Worm (Caenorhabditis elegans) whole organism, L1 larva: Measurements from ENCODE around the gene dpy-6.

ENCODE experiments used
- C16A3.4 ChIP-seq: fragments of 150-350 bp; optimal IDR thresholded peaks from 2 replicates; lab custom pipeline; 2014; ENCODE audit warnings: missing biosample characterization, missing genetic modification characterization
- aha-1 ChIP-seq: fragments of 150-350 bp; optimal IDR thresholded peaks from 2 replicates; lab custom pipeline; 2014; ENCODE audit warnings: missing biosample characterization, missing genetic modification characterization
- alr-1 ChIP-seq: fragments of 200-800 bp; sonication (Bioruptor generic); optimal IDR thresholded peaks from 2 replicates; lab custom pipeline; 2018; ENCODE audit warnings: borderline replicate concordance, mild to moderate bottlenecking, missing genetic modification characterization, missing compliant biosample characterization
- aly-2 ChIP-seq: fragments of 150-350 bp; optimal IDR thresholded peaks from 2 replicates; lab custom pipeline; 2014; ENCODE audit warnings: missing biosample characterization, missing genetic modification characterization
- ama-1 ChIP-seq: fragments of 150-350 bp; optimal IDR thresholded peaks from 2 replicates; lab custom pipeline; 2014
- ceh-8 ChIP-seq: fragments of 200-800 bp; sonication (Bioruptor generic); optimal IDR thresholded peaks from 2 replicates; lab custom pipeline; 2018; ENCODE audit warnings: mild to moderate bottlenecking, missing genetic modification characterization, moderate library complexity, missing compliant biosample characterization
- ces-1 ChIP-seq: fragments of 150-350 bp; optimal IDR thresholded peaks from 2 replicates; lab custom pipeline; 2014; ENCODE audit warnings: missing biosample characterization, missing genetic modification reagents, missing genetic modification characterization
- efl-1 ChIP-seq, 4 experiments: fragments of 150-350 bp; optimal IDR thresholded peaks in 3 of 4; peaks in 1 of 4; 1 replicate in 1 of 4; 2 replicates in 3 of 4; lab custom pipeline; 2014; ENCODE audit warnings: missing biosample characterization in 2 of 4, missing genetic modification characterization in 2 of 4, missing genetic modification reagents in 2 of 4
- elt-2 ChIP-seq: sonication (generic microtip); optimal IDR thresholded peaks from 2 replicates; lab custom pipeline; 2016; ENCODE audit warnings: missing genetic modification characterization, mild to moderate bottlenecking, inconsistent platforms, missing compliant biosample characterization, missing genetic modification reagents
- elt-3 ChIP-seq, 6 experiments: fragments of 150-350 bp in 1 of 6; sonication (generic microtip); optimal IDR thresholded peaks; 2 replicates each; lab custom pipeline; 2017 to 2018; ENCODE audit warnings: missing biosample characterization in 6 of 6, missing genetic modification characterization in 6 of 6, inconsistent platforms in 1 of 6
- fkh-10 ChIP-seq: sonication (generic microtip); optimal IDR thresholded peaks from 2 replicates; lab custom pipeline; 2017; ENCODE audit warnings: missing biosample characterization, missing genetic modification reagents, missing genetic modification characterization
- hlh-17 ChIP-seq: fragments of 200-800 bp; sonication (Bioruptor generic); optimal IDR thresholded peaks from 2 replicates; lab custom pipeline; 2018; ENCODE audit warnings: missing genetic modification characterization, mild to moderate bottlenecking, missing compliant biosample characterization, moderate library complexity, borderline replicate concordance
- irx-1 ChIP-seq: sonication (generic microtip); optimal IDR thresholded peaks from 2 replicates; lab custom pipeline; 2016; ENCODE audit warnings: missing genetic modification characterization, missing compliant biosample characterization
- isw-1 ChIP-seq: fragments of 200-800 bp; sonication (Bioruptor generic); IDR thresholded peaks from 2 replicates; pipeline ENCODE4 v1.3.6; 2022; ENCODE audit warnings: missing genetic modification characterization, missing compliant biosample characterization
- lin-13 ChIP-seq: fragments of 150-350 bp; optimal IDR thresholded peaks from 2 replicates; lab custom pipeline; 2014; ENCODE audit warnings: missing biosample characterization, missing genetic modification reagents, missing genetic modification characterization
- lin-14 ChIP-seq: fragments of 200-800 bp; sonication (Bioruptor generic); optimal IDR thresholded peaks from 2 replicates; lab custom pipeline; 2018; ENCODE audit warnings: mild to moderate bottlenecking, missing genetic modification characterization, moderate library complexity, missing compliant biosample characterization
- lin-35 ChIP-seq, 2 experiments: fragments of 150-350 bp; optimal IDR thresholded peaks; 2 replicates each; lab custom pipeline; 2014; ENCODE audit warnings: missing biosample characterization in 2 of 2, missing genetic modification characterization in 2 of 2, missing genetic modification reagents in 2 of 2
- lsy-2 ChIP-seq, 2 experiments: fragments of 150-350 bp; optimal IDR thresholded peaks; 2 replicates each; lab custom pipeline; 2014; ENCODE audit warnings: missing biosample characterization in 2 of 2, missing genetic modification characterization in 2 of 2
- mep-1 ChIP-seq: fragments of 150-350 bp; optimal IDR thresholded peaks from 2 replicates; lab custom pipeline; 2014; ENCODE audit warnings: missing biosample characterization, missing genetic modification characterization
- nhr-12 ChIP-seq: sonication (generic microtip); optimal IDR thresholded peaks from 2 replicates; lab custom pipeline; 2017; ENCODE audit warnings: missing biosample characterization, missing genetic modification characterization
- nhr-19 ChIP-seq: fragments of 200-800 bp; sonication (Bioruptor generic); conservative IDR thresholded peaks from 2 replicates; pipeline ENCODE4 v1.3.6; 2022; ENCODE audit warnings: missing genetic modification characterization, missing compliant biosample characterization
- nhr-20 ChIP-seq: sonication (generic microtip); optimal IDR thresholded peaks from 2 replicates; lab custom pipeline; 2016; ENCODE audit warnings: mild to moderate bottlenecking, missing genetic modification characterization, missing compliant biosample characterization
- nhr-71 ChIP-seq: sonication (generic microtip); optimal IDR thresholded peaks from 2 replicates; lab custom pipeline; 2016; ENCODE audit warnings: mild to moderate bottlenecking, missing genetic modification characterization, moderate library complexity, missing compliant biosample characterization
- nhr-84 ChIP-seq: sonication (generic microtip); optimal IDR thresholded peaks from 2 replicates; lab custom pipeline; 2017; ENCODE audit warnings: missing biosample characterization, missing genetic modification characterization
- nhr-85 ChIP-seq: sonication (generic microtip); peaks from one replicate; lab custom pipeline; 2016; ENCODE audit warnings: missing genetic modification characterization, inconsistent platforms, missing compliant biosample characterization
- pax-3 ChIP-seq: fragments of 200-800 bp; sonication (Bioruptor generic); optimal IDR thresholded peaks from 2 replicates; lab custom pipeline; 2018; ENCODE audit warnings: mild to moderate bottlenecking, missing genetic modification characterization, moderate library complexity, missing compliant biosample characterization
- pqm-1 ChIP-seq: sonication (generic microtip); optimal IDR thresholded peaks from 3 replicates; lab custom pipeline; 2017; ENCODE audit warnings: missing biosample characterization, missing genetic modification characterization
- sptf-1 ChIP-seq: fragments of 150-350 bp; optimal IDR thresholded peaks from 2 replicates; lab custom pipeline; 2014; ENCODE audit warnings: missing biosample characterization, missing genetic modification characterization
- sup-37 ChIP-seq: fragments of 200-800 bp; sonication (Bioruptor generic); optimal IDR thresholded peaks from 2 replicates; lab custom pipeline; 2018; ENCODE audit warnings: mild to moderate bottlenecking, missing genetic modification characterization, missing compliant biosample characterization
- tbx-2 ChIP-seq: sonication (generic microtip); optimal IDR thresholded peaks from 2 replicates; lab custom pipeline; 2016; ENCODE audit warnings: missing genetic modification characterization, missing compliant biosample characterization
- unc-62 ChIP-seq: fragments of 150-350 bp; optimal IDR thresholded peaks from 2 replicates; lab custom pipeline; 2014; ENCODE audit warnings: missing biosample characterization, missing genetic modification reagents, missing genetic modification characterization
- unc-86 ChIP-seq: sonication (generic microtip); optimal IDR thresholded peaks from 2 replicates; lab custom pipeline; 2016; ENCODE audit warnings: missing genetic modification characterization, missing compliant biosample characterization
- unc-98 ChIP-seq: fragments of 200-800 bp; sonication (Bioruptor generic); IDR thresholded peaks from 2 replicates; pipeline ENCODE4 v1.3.6; 2022; ENCODE audit warnings: missing genetic modification characterization, missing compliant biosample characterization
- zag-1 ChIP-seq: fragments of 150-350 bp; optimal IDR thresholded peaks from 2 replicates; lab custom pipeline; 2014; ENCODE audit warnings: missing biosample characterization, missing genetic modification characterization
- ztf-4 ChIP-seq: fragments of 150-350 bp; optimal IDR thresholded peaks from 2 replicates; lab custom pipeline; 2014; ENCODE audit warnings: missing biosample characterization, missing genetic modification characterization

dpy-6 gene

ce11 chrX:8495005-8495404, 39.6 kb upstream of the dpy-6 start, which contains the start of gene T01B10.5:
TSS of gene T01B10.5 (plus strand) at chrX:8495305.
- TF ChIP-seq C16A3.4 (no peak), zag-1 (tag; lab: Kevin White, UChicago) (no peak), unc-86 (tag; lab: Kevin White, UChicago) (no peak), unc-98 (GFP tag; lab: Robert Waterston, UW) (no peak), irx-1 (tag; lab: Kevin White, UChicago) (no peak), nhr-84 (no peak), lin-35 (GFP tag; optimal IDR thresholded peaks at IDR 0.05; lab: Kevin White, UChicago) (no peak), tbx-2 (tag; lab: Kevin White, UChicago) (no peak), pax-3 (no peak), nhr-12 (tag; lab: Kevin White, UChicago) (no peak), isw-1 (GFP tag; lab: Robert Waterston, UW) (no peak), ceh-8 (GFP tag; lab: Kevin White, UChicago) (no peak)

- no peak for TF ChIP-seq elt-3 (tag; optimal IDR thresholded peaks at IDR 0.05; lab: Kevin White, UChicago)
- no peak for TF ChIP-seq nhr-19 (GFP tag; lab: Robert Waterston, UW)
- TF ChIP-seq aly-2 (tag; lab: Kevin White, UChicago) = no peak
- peak; percentile 82 for TF ChIP-seq elt-2
- TF ChIP-seq sptf-1 (tag; lab: Kevin White, UChicago) = no peak
- TF ChIP-seq pqm-1 (tag; lab: Kevin White, UChicago) = peak; percentile 5
- TF ChIP-seq lin-35 (GFP tag; optimal IDR thresholded peaks at IDR 0.05; lab: Kevin White, UChicago) = no peak
- TF ChIP-seq zag-1 (tag; lab: Kevin White, UChicago) = no peak
- TF ChIP-seq sup-37 (GFP tag; lab: Kevin White, UChicago) = no peak
- TF ChIP-seq hlh-17 (GFP tag; lab: Kevin White, UChicago) = no peak
- peak; percentile 6 for TF ChIP-seq nhr-71 (tag; lab: Kevin White, UChicago)
- no peak for TF ChIP-seq lin-13 (GFP tag; lab: Kevin White, UChicago)
Observed at ce11 chrX:8492750-8493149, 37.3 kb upstream of the dpy-6 start.

ce11 chrX:8489886-8490285, 34.4 kb upstream of the dpy-6 start:
- TF ChIP-seq fkh-10 (GFP tag; lab: Kevin White, UChicago) (peak; percentile 45), lin-14 (GFP tag; lab: Kevin White, UChicago) (peak; percentile 51), lsy-2 (tag; optimal IDR thresholded peaks at IDR 0.05; lab: Kevin White, UChicago) (no peak), aha-1 (no peak)

- TF ChIP-seq efl-1 (optimal IDR thresholded peaks at IDR 0.05; lab: Kevin White, UChicago) = no peak
- TF ChIP-seq efl-1 (GFP tag; optimal IDR thresholded peaks at IDR 0.05 in 1 of 2; lab: Kevin White, UChicago) = peak in 1 of 2 experiments; percentile 40
- TF ChIP-seq unc-62 (GFP tag; lab: Kevin White, UChicago) = no peak
- TF ChIP-seq nhr-20 = no peak
- peak; percentile 51 for TF ChIP-seq nhr-85
- TF ChIP-seq, all 84 proteins: peak for 2
Observed at ce11 chrX:8489415-8489814, 34.0 kb upstream of the dpy-6 start.

- TF ChIP-seq ceh-8 (GFP tag; lab: Kevin White, UChicago) = no peak
- TF ChIP-seq pqm-1 (tag; lab: Kevin White, UChicago) = no peak
- TF ChIP-seq alr-1 (tag; lab: Kevin White, UChicago) = no peak
- TF ChIP-seq mep-1 (tag; lab: Kevin White, UChicago) = no peak
- no peak for TF ChIP-seq ama-1 (lab: Kevin White, UChicago)
- TF ChIP-seq ztf-4 (tag; lab: Kevin White, UChicago) = no peak
- TF ChIP-seq ces-1 (GFP tag; lab: Kevin White, UChicago) = no peak
Observed at ce11 chrX:8485392-8485791, 30.0 kb upstream of the dpy-6 start.
